Fruit fly (Drosophila melanogaster): ENCODE data around the gene CG13998.

Gene CG13998

dm6 chr2L:5946728-5947127 lies 9.9 kb downstream of the CG13998 start:
- TF ChIP-seq CG34367 (tag; optimal IDR thresholded peaks at IDR 0.05), result no peak
- no peak for TF ChIP-seq CG8301 (tag; optimal IDR thresholded peaks at IDR 0.05)
- TF ChIP-seq Ets98B (GFP tag; IDR thresholded peaks at IDR 0.05), result no peak
- TF ChIP-seq CG17806 (tag; optimal IDR thresholded peaks at IDR 0.05), result no peak

- TF ChIP-seq CG17806 (tag; optimal IDR thresholded peaks at IDR 0.05) (no peak), CG32121 (GFP tag; IDR thresholded peaks at IDR 0.05) (no peak), D1 (tag; optimal IDR thresholded peaks at IDR 0.05) (no peak), fd96Ca (GFP tag; IDR thresholded peaks at IDR 0.05) (no peak), Snoo (tag; optimal IDR thresholded peaks at IDR 0.05) (no peak), Ets98B (GFP tag; IDR thresholded peaks at IDR 0.05) (no peak), CG9948 (tag; optimal IDR thresholded peaks at IDR 0.05) (no peak), CG13204 (GFP tag; optimal IDR thresholded peaks at IDR 0.05) (no peak), CG4496 (GFP tag; IDR thresholded peaks at IDR 0.05) (no peak), Pif1A (GFP tag; optimal IDR thresholded peaks at IDR 0.05) (no peak), CG14655 (GFP tag; optimal IDR thresholded peaks at IDR 0.05) (no peak), CG8301 (tag; optimal IDR thresholded peaks at IDR 0.05) (no peak), rn (GFP tag; IDR thresholded peaks at IDR 0.05) (no peak), EcR (GFP tag; optimal IDR thresholded peaks at IDR 0.05) (no peak), CG12605 (GFP tag; IDR thresholded peaks at IDR 0.05) (no peak)
These were observed 10.7 kb downstream of the CG13998 start for dm6 chr2L:5945651-5946547.

- TF ChIP-seq CG8301 (tag; optimal IDR thresholded peaks at IDR 0.05) (no peak), CG12605 (GFP tag; IDR thresholded peaks at IDR 0.05) (peak; percentile 65; the same call in 1 of the 2 replicates), CG34367 (tag; optimal IDR thresholded peaks at IDR 0.05) (no peak), D1 (tag; optimal IDR thresholded peaks at IDR 0.05) (no peak), EcR (GFP tag; optimal IDR thresholded peaks at IDR 0.05) (peak; percentile 89), Ets98B (GFP tag; IDR thresholded peaks at IDR 0.05) (peak; percentile 15; the same call in 1 of the 2 replicates)
These were observed 12.0 kb downstream of the CG13998 start for dm6 chr2L:5944305-5945282.

dm6 chr2L:5943229-5944078 lies 13.2 kb downstream of the CG13998 start, which contains the start of the genes Sfp26Ad and Gpdh1:
Gene Sfp26Ad (minus strand): TSS chr2L:5943304.
Gene Gpdh1 (plus strand): TSS chr2L:5943643.
- TF ChIP-seq D1 (tag; optimal IDR thresholded peaks at IDR 0.05), result no peak
- peak; percentile 71 for TF ChIP-seq fd96Ca (GFP tag; IDR thresholded peaks at IDR 0.05)
- peak; percentile 36 for TF ChIP-seq gl (tag; optimal IDR thresholded peaks at IDR 0.05)
- TF ChIP-seq CG32121 (GFP tag; IDR thresholded peaks at IDR 0.05), result peak; percentile 61
- TF ChIP-seq Ets98B (GFP tag; IDR thresholded peaks at IDR 0.05), result peak; percentile 63
- peak; percentile 70 for TF ChIP-seq Pif1A (GFP tag; optimal IDR thresholded peaks at IDR 0.05)
- TF ChIP-seq CG9948 (tag; optimal IDR thresholded peaks at IDR 0.05), result no peak
- peak; percentile 78; the same call in 1 of the 3 replicates for TF ChIP-seq CG4496 (GFP tag; IDR thresholded peaks at IDR 0.05)
- TF ChIP-seq CG8159 (tag; optimal IDR thresholded peaks at IDR 0.05), result peak; percentile 39
- peak; percentile 66 for TF ChIP-seq Snoo (tag; optimal IDR thresholded peaks at IDR 0.05)
- peak; percentile 44 for TF ChIP-seq CG12605 (GFP tag; IDR thresholded peaks at IDR 0.05)
- TF ChIP-seq CG15710 (tag; optimal IDR thresholded peaks at IDR 0.05), result peak; percentile 63
- TF ChIP-seq CG17806 (tag; optimal IDR thresholded peaks at IDR 0.05), result peak; percentile 35
- peak; percentile 35 for TF ChIP-seq CG8301 (tag; optimal IDR thresholded peaks at IDR 0.05)
- TF ChIP-seq EcR (GFP tag; optimal IDR thresholded peaks at IDR 0.05), result peak; percentile 71
- peak; percentile 48 for TF ChIP-seq CG13204 (GFP tag; optimal IDR thresholded peaks at IDR 0.05)
- peak; percentile 12 for TF ChIP-seq CG34367 (tag; optimal IDR thresholded peaks at IDR 0.05)
- no peak for TF ChIP-seq CG10348 (GFP tag; IDR thresholded peaks at IDR 0.05)
- TF ChIP-seq Pif1B (GFP tag; optimal IDR thresholded peaks at IDR 0.05), result peak; percentile 70
- 0 out of 2 replicates have a peak, but pooled peaks have one; percentile 4 for TF ChIP-seq rn (GFP tag; IDR thresholded peaks at IDR 0.05)
- no peak for TF ChIP-seq CG14655 (GFP tag; optimal IDR thresholded peaks at IDR 0.05)

DNA sequence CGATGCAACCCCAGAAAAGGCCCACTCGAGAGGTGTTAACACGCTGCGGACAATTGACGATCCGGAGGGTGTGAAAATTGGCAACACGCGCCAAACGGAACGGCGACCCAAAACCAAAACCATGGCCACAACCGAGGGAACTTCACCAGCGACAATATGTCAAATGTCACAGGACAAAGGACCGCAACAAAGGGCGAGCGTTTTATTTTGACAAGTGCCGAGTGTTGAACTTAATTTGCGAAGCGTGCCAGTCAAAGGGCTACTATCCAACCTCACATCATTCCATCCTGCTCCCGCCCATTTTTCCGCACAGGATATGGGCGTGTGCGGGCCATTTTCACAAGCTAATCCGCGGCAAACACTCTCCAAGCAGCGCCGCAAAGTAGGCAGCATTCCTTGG lies 29.3 kb downstream of the CG13998 start:
- TF ChIP-seq CG15710 (tag; optimal IDR thresholded peaks at IDR 0.05), result no peak
- no peak for TF ChIP-seq CG10348 (GFP tag; IDR thresholded peaks at IDR 0.05)
- no peak for TF ChIP-seq CG9948 (tag; optimal IDR thresholded peaks at IDR 0.05)
- no peak for TF ChIP-seq fd96Ca (GFP tag; IDR thresholded peaks at IDR 0.05)
- TF ChIP-seq rn (GFP tag; IDR thresholded peaks at IDR 0.05), result no peak
- no peak for TF ChIP-seq CG8301 (tag; optimal IDR thresholded peaks at IDR 0.05)
- no peak for TF ChIP-seq CG14655 (GFP tag; optimal IDR thresholded peaks at IDR 0.05)
- TF ChIP-seq Ets98B (GFP tag; IDR thresholded peaks at IDR 0.05), result no peak
- no peak for TF ChIP-seq CG4496 (GFP tag; IDR thresholded peaks at IDR 0.05)
- no peak for TF ChIP-seq CG17806 (tag; optimal IDR thresholded peaks at IDR 0.05)
- TF ChIP-seq CG12605 (GFP tag; IDR thresholded peaks at IDR 0.05), result no peak
- TF ChIP-seq CG34367 (tag; optimal IDR thresholded peaks at IDR 0.05), result no peak
- no peak for TF ChIP-seq Snoo (tag; optimal IDR thresholded peaks at IDR 0.05)
- no peak for TF ChIP-seq CG32121 (GFP tag; IDR thresholded peaks at IDR 0.05)
- no peak for TF ChIP-seq Pif1B (GFP tag; optimal IDR thresholded peaks at IDR 0.05)
- no peak for TF ChIP-seq D1 (tag; optimal IDR thresholded peaks at IDR 0.05)
- no peak for TF ChIP-seq CG8159 (tag; optimal IDR thresholded peaks at IDR 0.05)
- TF ChIP-seq CG13204 (GFP tag; optimal IDR thresholded peaks at IDR 0.05), result no peak
- no peak for TF ChIP-seq gl (tag; optimal IDR thresholded peaks at IDR 0.05)
- no peak for TF ChIP-seq EcR (GFP tag; optimal IDR thresholded peaks at IDR 0.05)
